Fruit fly (Drosophila melanogaster): ENCODE data around the gene Klp98A.
A peak's percentile ranks its signal among the peaks of the same experiment; 100 is the strongest.

Gene Klp98A

dm6 chr3R:27604636-27605443 lies 45.9 kb upstream of the Klp98A start (continued):
- no peak for TF ChIP-seq CG10543 (GFP tag; optimal IDR thresholded peaks at IDR 0.05)
- TF ChIP-seq insv (GFP tag; optimal IDR thresholded peaks at IDR 0.05) = no peak
- no peak for TF ChIP-seq NK7.1 (GFP tag; optimal IDR thresholded peaks at IDR 0.05)
- peak; percentile 38 for TF ChIP-seq PHDP (tag; optimal IDR thresholded peaks at IDR 0.05)
- TF ChIP-seq ham (GFP tag; IDR thresholded peaks at IDR 0.05) = no peak
- TF ChIP-seq run (tag; optimal IDR thresholded peaks at IDR 0.05) = no peak
- no peak for TF ChIP-seq CG43689 (GFP tag; IDR thresholded peaks at IDR 0.05)
- TF ChIP-seq Fer3 (tag; optimal IDR thresholded peaks at IDR 0.05) = no peak
- no peak for TF ChIP-seq danr (GFP tag; IDR thresholded peaks at IDR 0.05)
- peak; percentile 28 for TF ChIP-seq CG11504 (tag; optimal IDR thresholded peaks at IDR 0.05)
- no peak for TF ChIP-seq CG6175 (GFP tag; IDR thresholded peaks at IDR 0.05)
- TF ChIP-seq kah (GFP tag; optimal IDR thresholded peaks at IDR 0.05) = no peak
- TF ChIP-seq CG10321 (GFP tag; IDR thresholded peaks at IDR 0.05) = no peak
- TF ChIP-seq lab (GFP tag; optimal IDR thresholded peaks at IDR 0.05) = peak; percentile 31
- no peak for TF ChIP-seq CG8478 (optimal IDR thresholded peaks at IDR 0.05)
- TF ChIP-seq hbn (GFP tag; IDR thresholded peaks at IDR 0.05; ENCODE audit: partially characterized antibody) = no peak
- no peak for TF ChIP-seq tx (GFP tag; optimal IDR thresholded peaks at IDR 0.05)
- no peak for TF ChIP-seq CG10959 (GFP tag; IDR thresholded peaks at IDR 0.05)
- TF ChIP-seq Dp (GFP tag; optimal IDR thresholded peaks at IDR 0.05) = no peak
- TF ChIP-seq grau (tag; optimal IDR thresholded peaks at IDR 0.05) = peak; percentile 41
- TF ChIP-seq CG8089 (GFP tag; optimal IDR thresholded peaks at IDR 0.05) = no peak
- TF ChIP-seq ATbp (GFP tag; optimal IDR thresholded peaks at IDR 0.05) = peak; percentile 38
- no peak for TF ChIP-seq knrl (GFP tag; IDR thresholded peaks at IDR 0.05; ENCODE audit: partially characterized antibody)
- TF ChIP-seq pfk (GFP tag; optimal IDR thresholded peaks at IDR 0.05) = no peak
- TF ChIP-seq YL-1 (GFP tag; optimal IDR thresholded peaks at IDR 0.05) = no peak
- TF ChIP-seq CG7271 (tag; optimal IDR thresholded peaks at IDR 0.05) = no peak
- peak; percentile 4 for TF ChIP-seq CG6765 (GFP tag; optimal IDR thresholded peaks at IDR 0.05)
- no peak for TF ChIP-seq CG17912 (GFP tag; optimal IDR thresholded peaks at IDR 0.05)
- peak; percentile 38 for TF ChIP-seq CG9437 (GFP tag; optimal IDR thresholded peaks at IDR 0.05)
- TF ChIP-seq CG16779 (GFP tag; IDR thresholded peaks at IDR 0.05) = no peak
- no peak for TF ChIP-seq Ada2b (GFP tag; IDR thresholded peaks at IDR 0.05)
- no peak for TF ChIP-seq gfzf (GFP tag; optimal IDR thresholded peaks at IDR 0.05)
- TF ChIP-seq CG11723 (GFP tag; optimal IDR thresholded peaks at IDR 0.05) = no peak
- TF ChIP-seq row (GFP tag; IDR thresholded peaks at IDR 0.05) = peak; percentile 37; the same call in 2 of the 3 replicates
- TF ChIP-seq Gsc (GFP tag; IDR thresholded peaks at IDR 0.05) = no peak
- TF ChIP-seq CG13424 (tag; optimal IDR thresholded peaks at IDR 0.05) = no peak
- TF ChIP-seq CG31365 (tag; optimal IDR thresholded peaks at IDR 0.05) = no peak
- TF ChIP-seq CG4707 (GFP tag; optimal IDR thresholded peaks at IDR 0.05) = no peak
- no peak for TF ChIP-seq emc (GFP tag; optimal IDR thresholded peaks at IDR 0.05)
- peak; percentile 53 for TF ChIP-seq CG7556 (GFP tag; optimal IDR thresholded peaks at IDR 0.05)
- peak; percentile 6 for TF ChIP-seq bab2 (GFP tag; optimal IDR thresholded peaks at IDR 0.05)
- TF ChIP-seq CG12769 (tag; optimal IDR thresholded peaks at IDR 0.05) = no peak
- TF ChIP-seq CG31388 (GFP tag; optimal IDR thresholded peaks at IDR 0.05) = no peak
- no peak for TF ChIP-seq crol (GFP tag; IDR thresholded peaks at IDR 0.05)
- no peak for TF ChIP-seq CG10147 (GFP tag; optimal IDR thresholded peaks at IDR 0.05)
- no peak for TF ChIP-seq Chrac-16 (GFP tag; optimal IDR thresholded peaks at IDR 0.05)
- no peak for TF ChIP-seq BtbVII (GFP tag; optimal IDR thresholded peaks at IDR 0.05)
- TF ChIP-seq CG10654 (GFP tag; optimal IDR thresholded peaks at IDR 0.05) = no peak
- no peak for TF ChIP-seq fd3F (GFP tag; optimal IDR thresholded peaks at IDR 0.05)
- TF ChIP-seq H15 (GFP tag; IDR thresholded peaks at IDR 0.05) = no peak
